Fruit fly (Drosophila melanogaster) whole organism, adult: Measurements from ENCODE around the gene CG5421.

ENCODE experiments used
- Mnt ChIP-seq: fragments of 200-800 bp; sonication (Bioruptor generic); optimal IDR thresholded peaks from 2 replicates; lab custom pipeline; 2016; ENCODE audit warnings: missing biosample characterization, mild to moderate bottlenecking, missing genetic modification characterization
- bab1 ChIP-seq: fragments of 200-800 bp; sonication (Bioruptor generic); optimal IDR thresholded peaks from 3 replicates; lab custom pipeline; 2019; ENCODE audit warnings: missing biosample characterization, mild to moderate bottlenecking, missing genetic modification characterization, moderate library complexity

dm6 chr2L:12493101-12493770, 45.3 kb upstream of the CG5421 start:
- TF ChIP-seq bab1 (no peak), Mnt (GFP tag; lab: Kevin White, UChicago) (peak; percentile 25)
